Worm (Caenorhabditis elegans) whole organism, L2 larva: Measurements from ENCODE around the gene F58G1.7.

Experiments used
- C34F6.9 ChIP-seq: fragments of 150-350 bp; optimal IDR thresholded peaks from 2 replicates; lab custom pipeline; 2014; ENCODE audit warnings: missing biosample characterization, missing genetic modification characterization
- F13H6.1 ChIP-seq: sonication (generic microtip); optimal IDR thresholded peaks from 2 replicates; lab custom pipeline; 2016; ENCODE audit warnings: missing genetic modification characterization, missing compliant biosample characterization
- R02D3.7 ChIP-seq: fragments of 150-350 bp; optimal IDR thresholded peaks from 2 replicates; lab custom pipeline; 2014; ENCODE audit warnings: missing biosample characterization, missing genetic modification characterization
- Y55F3AM.14 ChIP-seq: fragments of 200-800 bp; sonication (Bioruptor generic); optimal IDR thresholded peaks from 2 replicates; lab custom pipeline; 2018; ENCODE audit warnings: mild to moderate bottlenecking, missing genetic modification characterization, missing compliant biosample characterization
- ZK546.5 ChIP-seq: sonication (generic microtip); optimal IDR thresholded peaks from 2 replicates; lab custom pipeline; 2017; ENCODE audit warnings: missing biosample characterization, missing genetic modification characterization
- alr-1 ChIP-seq: fragments of 150-350 bp; optimal IDR thresholded peaks from 2 replicates; lab custom pipeline; 2014; ENCODE audit warnings: missing biosample characterization, missing genetic modification characterization
- aly-2 ChIP-seq: fragments of 150-350 bp; optimal IDR thresholded peaks from 2 replicates; lab custom pipeline; 2014; ENCODE audit warnings: missing biosample characterization, missing genetic modification characterization
- ama-1 ChIP-seq: fragments of 150-350 bp; optimal IDR thresholded peaks from 2 replicates; lab custom pipeline; 2018; ENCODE audit warnings: inconsistent platforms
- blmp-1 ChIP-seq: sonication (generic microtip); optimal IDR thresholded peaks from 2 replicates; lab custom pipeline; 2017; ENCODE audit warnings: missing genetic modification characterization, mild to moderate bottlenecking, missing compliant biosample characterization, antibody characterized with exemption, moderate library complexity; ENCODE audit not compliant: insufficient read depth
- ceh-16 ChIP-seq: fragments of 150-350 bp; optimal IDR thresholded peaks from 2 replicates; lab custom pipeline; 2014; ENCODE audit warnings: missing biosample characterization, missing genetic modification characterization
- ceh-82 ChIP-seq: fragments of 150-350 bp; optimal IDR thresholded peaks from 2 replicates; lab custom pipeline; 2014; ENCODE audit warnings: missing biosample characterization, missing genetic modification characterization
- crh-2 ChIP-seq: sonication (generic microtip); optimal IDR thresholded peaks from 2 replicates; lab custom pipeline; 2017; ENCODE audit warnings: missing biosample characterization, missing genetic modification characterization
- dmd-4 ChIP-seq: sonication (generic microtip); optimal IDR thresholded peaks from 2 replicates; lab custom pipeline; 2017; ENCODE audit warnings: missing biosample characterization, missing genetic modification characterization
- egl-27 ChIP-seq: sonication (generic microtip); optimal IDR thresholded peaks from 3 replicates; lab custom pipeline; 2017; ENCODE audit warnings: missing biosample characterization, missing genetic modification reagents, missing genetic modification characterization
- elt-1 ChIP-seq: fragments of 150-350 bp; optimal IDR thresholded peaks from 2 replicates; lab custom pipeline; 2014; ENCODE audit warnings: missing biosample characterization, missing genetic modification characterization
- elt-3 ChIP-seq: sonication (generic microtip); optimal IDR thresholded peaks from 2 replicates; lab custom pipeline; 2017; ENCODE audit warnings: missing biosample characterization, missing genetic modification characterization
- fos-1 ChIP-seq: fragments of 150-350 bp; optimal IDR thresholded peaks from 2 replicates; lab custom pipeline; 2014; ENCODE audit warnings: missing biosample characterization, missing genetic modification characterization
- gmeb-1 ChIP-seq: fragments of 150-350 bp; optimal IDR thresholded peaks from 2 replicates; lab custom pipeline; 2014; ENCODE audit warnings: missing biosample characterization, missing genetic modification characterization
- lin-11 ChIP-seq: fragments of 150-350 bp; sonication (generic microtip); optimal IDR thresholded peaks from 2 replicates; lab custom pipeline; 2014; ENCODE audit warnings: missing biosample characterization, missing genetic modification characterization, inconsistent platforms, mixed read lengths
- lin-13 ChIP-seq: fragments of 150-350 bp; optimal IDR thresholded peaks from 2 replicates; lab custom pipeline; 2014; ENCODE audit warnings: missing biosample characterization, missing genetic modification reagents, missing genetic modification characterization
- lin-39 ChIP-seq: fragments of 150-350 bp; optimal IDR thresholded peaks from 2 replicates; lab custom pipeline; 2014; ENCODE audit warnings: missing biosample characterization, missing genetic modification reagents, missing genetic modification characterization
- lsy-2 ChIP-seq, 2 experiments: fragments of 150-350 bp in 1 of 2; sonication (generic microtip) in 1 of 2; optimal IDR thresholded peaks; 2 replicates each; lab custom pipeline; 2014 to 2017; ENCODE audit warnings: missing biosample characterization in 2 of 2, missing genetic modification characterization in 2 of 2
- mab-5 ChIP-seq: fragments of 150-350 bp; optimal IDR thresholded peaks from 2 replicates; lab custom pipeline; 2014; ENCODE audit warnings: missing biosample characterization, missing genetic modification characterization
- mbf-1 ChIP-seq: sonication (generic microtip); optimal IDR thresholded peaks from 2 replicates; lab custom pipeline; 2017; ENCODE audit warnings: missing biosample characterization, missing genetic modification characterization
- mdl-1 ChIP-seq, 2 experiments: fragments of 150-350 bp in 1 of 2; sonication (generic microtip) in 1 of 2; optimal IDR thresholded peaks; 2 replicates each; lab custom pipeline; 2017; ENCODE audit warnings: missing biosample characterization in 2 of 2, missing genetic modification characterization in 2 of 2
- nhr-10 ChIP-seq: sonication (generic microtip); optimal IDR thresholded peaks from 2 replicates; lab custom pipeline; 2017; ENCODE audit warnings: missing biosample characterization, missing genetic modification characterization
- nhr-11 ChIP-seq: fragments of 150-350 bp; optimal IDR thresholded peaks from 2 replicates; lab custom pipeline; 2014; ENCODE audit warnings: missing biosample characterization, missing genetic modification characterization
- nhr-12 ChIP-seq: fragments of 150-350 bp; optimal IDR thresholded peaks from 2 replicates; lab custom pipeline; 2014; ENCODE audit warnings: missing biosample characterization, missing genetic modification characterization
- nhr-129 ChIP-seq: fragments of 150-350 bp; optimal IDR thresholded peaks from 2 replicates; lab custom pipeline; 2014; ENCODE audit warnings: missing biosample characterization, missing genetic modification characterization
- nhr-23 ChIP-seq: fragments of 150-350 bp; optimal IDR thresholded peaks from 2 replicates; lab custom pipeline; 2014; ENCODE audit warnings: missing biosample characterization, missing genetic modification reagents, missing genetic modification characterization
- nhr-237 ChIP-seq: fragments of 150-350 bp; optimal IDR thresholded peaks from 2 replicates; lab custom pipeline; 2014; ENCODE audit warnings: missing biosample characterization, missing genetic modification characterization
- nhr-25 ChIP-seq: fragments of 150-350 bp; sonication (generic microtip); optimal IDR thresholded peaks from 3 replicates; lab custom pipeline; 2014; ENCODE audit warnings: missing biosample characterization, missing genetic modification characterization
- nhr-6 ChIP-seq: fragments of 150-350 bp; optimal IDR thresholded peaks from 2 replicates; lab custom pipeline; 2014; ENCODE audit warnings: missing biosample characterization, missing genetic modification characterization
- nhr-77 ChIP-seq: fragments of 150-350 bp; optimal IDR thresholded peaks from 2 replicates; lab custom pipeline; 2014; ENCODE audit warnings: missing biosample characterization, missing genetic modification characterization
- peb-1 ChIP-seq: fragments of 150-350 bp; optimal IDR thresholded peaks from 2 replicates; lab custom pipeline; 2014; ENCODE audit warnings: missing biosample characterization, missing genetic modification characterization
- sem-4 ChIP-seq: fragments of 150-350 bp; optimal IDR thresholded peaks from 2 replicates; lab custom pipeline; 2014; ENCODE audit warnings: missing biosample characterization, missing genetic modification reagents, missing genetic modification characterization
- skn-1 ChIP-seq: sonication (generic microtip); optimal IDR thresholded peaks from 2 replicates; lab custom pipeline; 2017; ENCODE audit warnings: missing biosample characterization, missing genetic modification characterization
- sma-3 ChIP-seq: sonication (generic microtip); optimal IDR thresholded peaks from 2 replicates; lab custom pipeline; 2016; ENCODE audit warnings: missing genetic modification reagents, missing genetic modification characterization, missing compliant biosample characterization
- sma-9 ChIP-seq, 2 experiments: fragments of 150-350 bp in 1 of 2; sonication (generic microtip) in 1 of 2; optimal IDR thresholded peaks; 2 replicates each; lab custom pipeline; 2014 to 2016; ENCODE audit warnings: missing genetic modification characterization in 2 of 2, mild to moderate bottlenecking in 1 of 2, missing biosample characterization in 1 of 2, missing compliant biosample characterization in 1 of 2, missing genetic modification reagents in 1 of 2, moderate library complexity in 1 of 2
- snpc-4 ChIP-seq: fragments of 150-350 bp; optimal IDR thresholded peaks from 2 replicates; lab custom pipeline; 2014; ENCODE audit warnings: missing biosample characterization, missing genetic modification characterization
- unc-62 ChIP-seq: fragments of 150-350 bp; optimal IDR thresholded peaks from 2 replicates; lab custom pipeline; 2014; ENCODE audit warnings: missing biosample characterization, missing genetic modification reagents, missing genetic modification characterization
- zag-1 ChIP-seq: fragments of 150-350 bp; optimal IDR thresholded peaks from 2 replicates; lab custom pipeline; 2014; ENCODE audit warnings: missing biosample characterization, missing genetic modification characterization
- ztf-1 ChIP-seq: fragments of 200-800 bp; sonication (Bioruptor generic); conservative IDR thresholded peaks from 2 replicates; pipeline ENCODE4 v1.3.6; 2022; ENCODE audit warnings: missing genetic modification characterization, missing compliant biosample characterization
- ztf-11 ChIP-seq: sonication (generic microtip); optimal IDR thresholded peaks from 2 replicates; lab custom pipeline; 2017; ENCODE audit warnings: missing biosample characterization, missing genetic modification characterization
- ztf-4 ChIP-seq: fragments of 150-350 bp; optimal IDR thresholded peaks from 2 replicates; lab custom pipeline; 2014; ENCODE audit warnings: missing biosample characterization, missing genetic modification characterization

F58G1.7 gene

DNA sequence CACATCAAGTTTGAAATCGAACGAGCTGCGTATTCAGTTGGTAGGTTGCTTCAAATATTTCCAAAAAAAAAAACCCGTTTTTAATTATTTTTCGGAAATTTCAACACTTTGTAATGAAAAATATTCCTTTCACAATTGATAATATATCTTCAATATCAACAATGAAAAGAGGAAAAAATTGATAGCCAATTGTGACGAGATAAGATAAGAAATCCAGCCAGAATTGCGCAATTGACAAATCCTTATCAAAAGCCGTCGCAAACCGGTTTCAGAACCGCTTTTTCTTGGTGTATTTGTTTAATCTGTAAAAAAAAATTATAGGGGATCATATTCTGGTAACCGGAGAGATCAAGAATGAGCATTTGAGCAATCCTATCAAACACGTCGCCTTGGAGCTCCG, 5.6 kb downstream of the F58G1.7 start:
- TF ChIP-seq ceh-16 (tag; lab: Kevin White, UChicago) (no peak), mbf-1 (tag; lab: Kevin White, UChicago) (no peak), ceh-82 (tag; lab: Kevin White, UChicago) (no peak), nhr-6 (tag; lab: Kevin White, UChicago) (no peak), peb-1 (tag; lab: Kevin White, UChicago) (no peak), sma-9 (GFP tag; optimal IDR thresholded peaks at IDR 0.05; lab: Kevin White, UChicago) (no peak), sma-9 (tag; optimal IDR thresholded peaks at IDR 0.05; lab: Kevin White, UChicago) (no peak), nhr-12 (tag; lab: Kevin White, UChicago) (no peak), ztf-4 (no peak), unc-62 (GFP tag; lab: Kevin White, UChicago) (no peak), lin-39 (no peak), nhr-129 (tag; lab: Kevin White, UChicago) (no peak), nhr-237 (tag; lab: Kevin White, UChicago) (no peak), nhr-77 (no peak), zag-1 (tag; lab: Kevin White, UChicago) (no peak), snpc-4 (tag; lab: Kevin White, UChicago) (no peak), R02D3.7 (tag; lab: Kevin White, UChicago) (no peak), dmd-4 (tag; lab: Kevin White, UChicago) (no peak), lin-11 (tag; lab: Kevin White, UChicago) (no peak), mab-5 (tag; lab: Kevin White, UChicago) (no peak)

DNA sequence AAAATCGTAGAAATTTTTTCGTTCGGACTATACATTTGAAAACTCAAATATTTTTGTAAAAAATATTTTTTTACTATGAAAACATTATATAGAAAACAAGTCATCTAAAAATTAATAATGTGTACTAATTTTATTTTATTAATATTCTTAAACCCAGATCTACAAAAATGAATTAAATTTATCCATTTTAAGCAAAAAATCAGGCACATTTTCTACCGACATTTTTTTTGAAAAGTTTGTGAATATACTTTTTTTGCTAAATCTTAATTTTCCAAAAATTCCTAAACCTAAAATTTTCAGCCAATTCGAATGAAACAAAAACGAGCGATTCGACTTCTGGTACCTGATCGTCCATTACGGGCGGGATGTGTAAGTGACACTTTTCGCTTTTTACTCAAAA, 8.3 kb downstream of the F58G1.7 start, which contains the start of gene arrd-10:
Gene arrd-10, plus strand, starts transcription at position 301 of the 400 bp plus-strand sequence.
- no peak for TF ChIP-seq aly-2 (tag; lab: Kevin White, UChicago)
- TF ChIP-seq ceh-16 (tag; lab: Kevin White, UChicago) = no peak
- no peak for TF ChIP-seq Y55F3AM.14 (GFP tag; lab: Kevin White, UChicago)
- no peak for TF ChIP-seq ZK546.5
- no peak for TF ChIP-seq peb-1 (tag; lab: Kevin White, UChicago)
- TF ChIP-seq lin-39 = no peak
- no peak for TF ChIP-seq R02D3.7 (tag; lab: Kevin White, UChicago)
- TF ChIP-seq lin-11 (tag; lab: Kevin White, UChicago) = no peak
- TF ChIP-seq nhr-6 (tag; lab: Kevin White, UChicago) = no peak
- TF ChIP-seq nhr-25 (tag; lab: Kevin White, UChicago) = no peak

DNA sequence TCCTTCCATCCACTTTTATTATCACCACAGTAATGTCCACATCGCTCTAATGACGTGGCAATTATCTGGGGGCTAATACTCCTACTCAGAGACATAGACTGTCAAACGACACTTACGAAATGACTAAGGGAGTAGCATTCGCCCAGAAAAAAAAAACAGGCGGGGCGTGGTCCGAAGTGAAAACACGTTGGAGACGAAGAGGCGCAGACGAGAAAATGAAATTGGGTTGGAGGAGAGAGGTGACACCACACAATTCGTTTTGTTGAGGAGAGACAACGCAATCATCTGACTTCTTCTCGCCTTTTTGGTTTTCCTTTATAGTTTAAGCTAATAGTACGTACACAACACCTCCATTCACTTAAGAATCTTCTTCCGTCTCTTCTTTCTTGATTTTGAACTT, 8.9 kb downstream of the F58G1.7 start:
- TF ChIP-seq Y55F3AM.14 (GFP tag; lab: Kevin White, UChicago) = no peak
- TF ChIP-seq nhr-12 (tag; lab: Kevin White, UChicago) = no peak
- TF ChIP-seq peb-1 (tag; lab: Kevin White, UChicago) = no peak
- TF ChIP-seq elt-1 = no peak
- TF ChIP-seq aly-2 (tag; lab: Kevin White, UChicago) = no peak
- no peak for TF ChIP-seq unc-62 (GFP tag; lab: Kevin White, UChicago)
- TF ChIP-seq elt-3 (tag; lab: Kevin White, UChicago) = no peak
- TF ChIP-seq zag-1 (tag; lab: Kevin White, UChicago) = no peak
- TF ChIP-seq skn-1 = no peak
- TF ChIP-seq sma-9 (GFP tag; optimal IDR thresholded peaks at IDR 0.05; lab: Kevin White, UChicago) = no peak
- no peak for TF ChIP-seq sma-9 (tag; optimal IDR thresholded peaks at IDR 0.05; lab: Kevin White, UChicago)
- no peak for TF ChIP-seq nhr-237 (tag; lab: Kevin White, UChicago)
- no peak for TF ChIP-seq nhr-10 (tag; lab: Kevin White, UChicago)
- no peak for TF ChIP-seq lin-11 (tag; lab: Kevin White, UChicago)
- peak; percentile 8 for TF ChIP-seq crh-2 (tag; lab: Kevin White, UChicago)
- peak; percentile 23 for TF ChIP-seq sem-4 (tag; lab: Kevin White, UChicago)
- TF ChIP-seq ama-1 (lab: Kevin White, UChicago) = no peak
- no peak for TF ChIP-seq egl-27 (tag; lab: Kevin White, UChicago)
- no peak for TF ChIP-seq nhr-23 (tag; lab: Kevin White, UChicago)
- TF ChIP-seq mab-5 (tag; lab: Kevin White, UChicago) = no peak
- TF ChIP-seq nhr-6 (tag; lab: Kevin White, UChicago) = no peak
- peak; percentile 26 for TF ChIP-seq fos-1 (tag; lab: Kevin White, UChicago)
- no peak for TF ChIP-seq mdl-1 (tag; optimal IDR thresholded peaks at IDR 0.05; lab: Kevin White, UChicago)
- no peak for TF ChIP-seq dmd-4 (tag; lab: Kevin White, UChicago)
- TF ChIP-seq C34F6.9 = no peak
- no peak for TF ChIP-seq lin-13 (GFP tag; lab: Kevin White, UChicago)
- no peak for TF ChIP-seq lsy-2 (tag; optimal IDR thresholded peaks at IDR 0.05; lab: Kevin White, UChicago)
- TF ChIP-seq lin-39 = no peak
- TF ChIP-seq ztf-1 (GFP tag; lab: Robert Waterston, UW) = no peak
- no peak for TF ChIP-seq nhr-77
- TF ChIP-seq nhr-129 (tag; lab: Kevin White, UChicago) = no peak
- TF ChIP-seq ztf-11 (tag; lab: Kevin White, UChicago) = no peak
- TF ChIP-seq snpc-4 (tag; lab: Kevin White, UChicago) = no peak
- TF ChIP-seq R02D3.7 (tag; lab: Kevin White, UChicago) = no peak
- peak; percentile 1 for TF ChIP-seq sma-3 (GFP tag; lab: Kevin White, UChicago)
- TF ChIP-seq alr-1 (tag; lab: Kevin White, UChicago) = no peak
- TF ChIP-seq gmeb-1 = no peak
- TF ChIP-seq blmp-1 (tag; lab: Kevin White, UChicago) = peak; percentile 26
- TF ChIP-seq nhr-11 = no peak
- TF ChIP-seq ceh-82 (tag; lab: Kevin White, UChicago) = no peak
- TF ChIP-seq nhr-25 (tag; lab: Kevin White, UChicago) = peak; percentile 21
- no peak for TF ChIP-seq ceh-16 (tag; lab: Kevin White, UChicago)
- no peak for TF ChIP-seq F13H6.1 (tag; lab: Kevin White, UChicago)
